Fruit fly (Drosophila melanogaster) whole organism, embryonic: Measurements from ENCODE around the gene dpr14.

Experiments
- CG11085 ChIP-seq: fragments of 200-800 bp; sonication (Bioruptor generic); IDR thresholded peaks from 2 replicates; pipeline ENCODE4 v1.3.6; 2022; ENCODE audit warnings: missing biosample characterization, missing genetic modification characterization
- CG11093 ChIP-seq: fragments of 200-800 bp; sonication (Bioruptor generic); IDR thresholded peaks from 3 replicates; pipeline ENCODE4 v1.3.6; 2022; ENCODE audit warnings: missing biosample characterization, missing genetic modification characterization
- CG12155 ChIP-seq: fragments of 200-800 bp; sonication (Bioruptor generic); optimal IDR thresholded peaks from 3 replicates; lab custom pipeline; 2016; ENCODE audit warnings: missing biosample characterization, missing genetic modification characterization
- CG12391 ChIP-seq: fragments of 200-800 bp; sonication (Bioruptor generic); optimal IDR thresholded peaks from 3 replicates; lab custom pipeline; 2018; ENCODE audit warnings: missing biosample characterization, mild to moderate bottlenecking, missing genetic modification characterization, moderate library complexity
- CG12659 ChIP-seq: fragments of 200-800 bp; sonication (Bioruptor generic); optimal IDR thresholded peaks from 3 replicates; lab custom pipeline; 2017; ENCODE audit warnings: mild to moderate bottlenecking, missing biosample characterization, missing genetic modification reagents, missing genetic modification characterization
- CG13123 ChIP-seq: fragments of 200-800 bp; sonication (Bioruptor generic); optimal IDR thresholded peaks from 2 replicates; lab custom pipeline; 2016; ENCODE audit warnings: missing biosample characterization, missing genetic modification characterization
- CG13424 ChIP-seq: fragments of 200-800 bp; sonication (Bioruptor generic); optimal IDR thresholded peaks from 2 replicates; lab custom pipeline; 2019; ENCODE audit warnings: missing biosample characterization, mild to moderate bottlenecking, missing genetic modification characterization, moderate library complexity
- CG15073 ChIP-seq: fragments of 200-800 bp; sonication (Bioruptor generic); optimal IDR thresholded peaks from 2 replicates; lab custom pipeline; 2016; ENCODE audit warnings: missing biosample characterization, missing genetic modification characterization
- CG15601 ChIP-seq: fragments of 200-800 bp; sonication (Bioruptor generic); optimal IDR thresholded peaks from 3 replicates; lab custom pipeline; 2019; ENCODE audit warnings: missing biosample characterization, mild to moderate bottlenecking, missing genetic modification characterization, moderate library complexity
- CG1647 ChIP-seq: fragments of 200-800 bp; sonication (Bioruptor generic); optimal IDR thresholded peaks from 3 replicates; lab custom pipeline; 2016; ENCODE audit warnings: missing biosample characterization, missing genetic modification characterization
- CG17829 ChIP-seq: fragments of 200-800 bp; optimal IDR thresholded peaks from 2 replicates; lab custom pipeline; 2019; ENCODE audit warnings: missing biosample characterization, mild to moderate bottlenecking, missing genetic modification characterization, moderate library complexity
- CG3065 ChIP-seq: fragments of 200-800 bp; sonication (Bioruptor generic); optimal IDR thresholded peaks from 2 replicates; lab custom pipeline; 2016; ENCODE audit warnings: missing biosample characterization, missing genetic modification characterization
- CG31441 ChIP-seq: fragments of 200-800 bp; sonication (Bioruptor generic); IDR thresholded peaks from 2 replicates; pipeline ENCODE4 v1.3.6; 2022; ENCODE audit warnings: missing biosample characterization, missing genetic modification characterization
- CG33213 ChIP-seq: fragments of 200-800 bp; sonication (Bioruptor generic); optimal IDR thresholded peaks from 3 replicates; lab custom pipeline; 2016; ENCODE audit warnings: missing biosample characterization, missing genetic modification characterization
- CG3407 ChIP-seq: fragments of 200-800 bp; sonication (Bioruptor generic); optimal IDR thresholded peaks from 2 replicates; lab custom pipeline; 2018; ENCODE audit warnings: missing biosample characterization, mild to moderate bottlenecking, missing genetic modification characterization
- CG4424 ChIP-seq: fragments of 200-800 bp; sonication (Bioruptor generic); optimal IDR thresholded peaks from 3 replicates; lab custom pipeline; 2016; ENCODE audit warnings: missing biosample characterization, missing genetic modification characterization
- CG4730 ChIP-seq: fragments of 200-800 bp; sonication (Bioruptor generic); IDR thresholded peaks from 2 replicates; pipeline ENCODE4 v1.3.6; 2022; ENCODE audit warnings: missing biosample characterization, missing genetic modification characterization
- CG4820 ChIP-seq: fragments of 200-800 bp; sonication (Bioruptor generic); optimal IDR thresholded peaks from 3 replicates; lab custom pipeline; 2016; ENCODE audit warnings: missing biosample characterization, missing genetic modification characterization
- CG6654 ChIP-seq: fragments of 200-800 bp; sonication (Bioruptor generic); optimal IDR thresholded peaks from 2 replicates; lab custom pipeline; 2017; ENCODE audit warnings: missing biosample characterization, mild to moderate bottlenecking, missing genetic modification characterization
- Dp ChIP-seq: fragments of 200-800 bp; sonication (Bioruptor generic); optimal IDR thresholded peaks from 2 replicates; lab custom pipeline; 2018; ENCODE audit warnings: missing biosample characterization, mild to moderate bottlenecking, missing genetic modification characterization, moderate library complexity
- Ets65A ChIP-seq: fragments of 200-800 bp; sonication (Bioruptor generic); peaks from one replicate; lab custom pipeline; 2016; ENCODE audit warnings: missing biosample characterization, missing genetic modification characterization
- HmgZ ChIP-seq: fragments of 200-800 bp; sonication (Bioruptor generic); optimal IDR thresholded peaks from 2 replicates; lab custom pipeline; 2018; ENCODE audit warnings: missing biosample characterization, mild to moderate bottlenecking, missing genetic modification characterization
- Mrtf ChIP-seq: fragments of 200-800 bp; sonication (Bioruptor generic); IDR thresholded peaks from 3 replicates; pipeline ENCODE4 v1.3.6; 2022; ENCODE audit warnings: missing biosample characterization, missing genetic modification characterization
- Myb ChIP-seq: fragments of 200-800 bp; sonication (Bioruptor generic); optimal IDR thresholded peaks from 2 replicates; lab custom pipeline; 2016; ENCODE audit warnings: missing biosample characterization, missing genetic modification characterization
- PHDP ChIP-seq: fragments of 200-800 bp; sonication (Bioruptor generic); optimal IDR thresholded peaks from 3 replicates; lab custom pipeline; 2018; ENCODE audit warnings: missing biosample characterization, mild to moderate bottlenecking, missing genetic modification characterization, moderate library complexity
- Rfx ChIP-seq: fragments of 200-800 bp; sonication (Bioruptor generic); IDR thresholded peaks from 2 replicates; pipeline ENCODE4 v1.3.6; 2022; ENCODE audit warnings: missing biosample characterization, missing genetic modification characterization
- Xbp1 ChIP-seq: fragments of 200-800 bp; sonication (Bioruptor generic); optimal IDR thresholded peaks from 3 replicates; lab custom pipeline; 2016; ENCODE audit warnings: missing biosample characterization, mild to moderate bottlenecking, missing genetic modification characterization
- amos ChIP-seq: fragments of 200-800 bp; sonication (Bioruptor generic); IDR thresholded peaks from 2 replicates; pipeline ENCODE4 v1.3.6; 2022; ENCODE audit warnings: missing biosample characterization, missing genetic modification characterization; ENCODE audit not compliant: partially characterized antibody
- br ChIP-seq: fragments of >200 bp; optimal IDR thresholded peaks from 2 replicates; lab custom pipeline; 2017
- cad ChIP-seq: fragments of >200 bp; optimal IDR thresholded peaks from 2 replicates; lab custom pipeline; 2017; ENCODE audit warnings: missing biosample characterization, missing genetic modification characterization
- caup ChIP-seq: fragments of 200-800 bp; sonication (Bioruptor generic); optimal IDR thresholded peaks from 3 replicates; lab custom pipeline; 2017; ENCODE audit warnings: missing biosample characterization, mild to moderate bottlenecking, missing genetic modification characterization, moderate library complexity; ENCODE audit not compliant: severe bottlenecking
- chm ChIP-seq: fragments of 200-800 bp; sonication (Bioruptor generic); IDR thresholded peaks from 2 replicates; pipeline ENCODE4 v1.3.6; 2022; ENCODE audit warnings: missing biosample characterization, missing genetic modification characterization
- chn ChIP-seq: fragments of 200-800 bp; sonication (Bioruptor generic); optimal IDR thresholded peaks from 2 replicates; lab custom pipeline; 2016; ENCODE audit warnings: missing biosample characterization, missing genetic modification characterization
- cwo ChIP-seq: fragments of 200-800 bp; sonication (Bioruptor generic); optimal IDR thresholded peaks from 3 replicates; lab custom pipeline; 2017; ENCODE audit warnings: missing biosample characterization, missing genetic modification characterization, mild to moderate bottlenecking, moderate library complexity, missing genetic modification reagents
- eve ChIP-seq, 2 experiments: fragments of >200 bp; optimal IDR thresholded peaks; 2 replicates each; lab custom pipeline; 2017; ENCODE audit warnings: missing biosample characterization in 2 of 2, missing genetic modification characterization in 2 of 2
- exex ChIP-seq: fragments of 200-800 bp; sonication (Bioruptor generic); optimal IDR thresholded peaks from 4 replicates; lab custom pipeline; 2018; ENCODE audit warnings: missing biosample characterization, mild to moderate bottlenecking, missing genetic modification characterization, moderate library complexity
- gce ChIP-seq: fragments of 200-800 bp; sonication (Bioruptor generic); IDR thresholded peaks from 3 replicates; pipeline ENCODE4 v1.3.6; 2022; ENCODE audit warnings: missing biosample characterization, missing genetic modification characterization
- gfzf ChIP-seq: fragments of 200-800 bp; sonication (Bioruptor generic); optimal IDR thresholded peaks from 2 replicates; lab custom pipeline; 2016; ENCODE audit warnings: missing biosample characterization, mild to moderate bottlenecking, missing genetic modification characterization, moderate library complexity
- grau ChIP-seq: fragments of 200-800 bp; optimal IDR thresholded peaks from 3 replicates; lab custom pipeline; 2019; ENCODE audit warnings: missing biosample characterization, mild to moderate bottlenecking, missing genetic modification characterization, moderate library complexity
- grn ChIP-seq: fragments of 200-800 bp; sonication (Bioruptor generic); optimal IDR thresholded peaks from 3 replicates; lab custom pipeline; 2017; ENCODE audit warnings: missing biosample characterization, missing genetic modification characterization
- gsb-n ChIP-seq: fragments of 200-800 bp; sonication (Bioruptor generic); optimal IDR thresholded peaks from 3 replicates; lab custom pipeline; 2018; ENCODE audit warnings: missing biosample characterization, mild to moderate bottlenecking, missing genetic modification characterization
- hkb ChIP-seq, 2 experiments: fragments of 200-800 bp in 1 of 2; fragments of >200 bp in 1 of 2; sonication (Bioruptor generic) in 1 of 2; IDR thresholded peaks in 1 of 2; optimal IDR thresholded peaks in 1 of 2; 2 replicates each; pipeline versions ENCODE4 v1.3.6 to Lab custom; 2017 to 2022; ENCODE audit warnings: missing biosample characterization in 1 of 2, missing genetic modification characterization in 1 of 2
- luna ChIP-seq: fragments of 200-800 bp; sonication (Bioruptor generic); optimal IDR thresholded peaks from 2 replicates; lab custom pipeline; 2016; ENCODE audit warnings: missing biosample characterization, missing genetic modification characterization
- nau ChIP-seq: fragments of 200-800 bp; sonication (Bioruptor generic); optimal IDR thresholded peaks from 3 replicates; lab custom pipeline; 2017; ENCODE audit warnings: missing biosample characterization, mild to moderate bottlenecking, missing genetic modification characterization, missing genetic modification reagents
- peb ChIP-seq: fragments of 200-800 bp; sonication (Bioruptor generic); IDR thresholded peaks from 2 replicates; pipeline ENCODE4 v1.3.6; 2022; ENCODE audit warnings: missing biosample characterization, missing genetic modification characterization
- pum ChIP-seq: fragments of 200-800 bp; sonication (Bioruptor generic); optimal IDR thresholded peaks from 2 replicates; lab custom pipeline; 2016; ENCODE audit warnings: missing biosample characterization, missing genetic modification characterization
- pzg ChIP-seq: fragments of 200-800 bp; sonication (Bioruptor generic); optimal IDR thresholded peaks from 3 replicates; lab custom pipeline; 2018; ENCODE audit warnings: missing biosample characterization, mild to moderate bottlenecking, missing genetic modification characterization, moderate library complexity
- tin ChIP-seq: fragments of 200-800 bp; sonication (Bioruptor generic); optimal IDR thresholded peaks from 3 replicates; lab custom pipeline; 2016; ENCODE audit warnings: missing biosample characterization, missing genetic modification characterization
- trh ChIP-seq: fragments of 200-800 bp; sonication (Bioruptor generic); optimal IDR thresholded peaks from 2 replicates; lab custom pipeline; 2016; ENCODE audit warnings: missing biosample characterization, missing genetic modification characterization
- zf30C ChIP-seq: fragments of 200-800 bp; sonication (Bioruptor generic); optimal IDR thresholded peaks from 3 replicates; lab custom pipeline; 2018; ENCODE audit warnings: missing biosample characterization, mild to moderate bottlenecking, missing genetic modification characterization

Gene dpr14

DNA sequence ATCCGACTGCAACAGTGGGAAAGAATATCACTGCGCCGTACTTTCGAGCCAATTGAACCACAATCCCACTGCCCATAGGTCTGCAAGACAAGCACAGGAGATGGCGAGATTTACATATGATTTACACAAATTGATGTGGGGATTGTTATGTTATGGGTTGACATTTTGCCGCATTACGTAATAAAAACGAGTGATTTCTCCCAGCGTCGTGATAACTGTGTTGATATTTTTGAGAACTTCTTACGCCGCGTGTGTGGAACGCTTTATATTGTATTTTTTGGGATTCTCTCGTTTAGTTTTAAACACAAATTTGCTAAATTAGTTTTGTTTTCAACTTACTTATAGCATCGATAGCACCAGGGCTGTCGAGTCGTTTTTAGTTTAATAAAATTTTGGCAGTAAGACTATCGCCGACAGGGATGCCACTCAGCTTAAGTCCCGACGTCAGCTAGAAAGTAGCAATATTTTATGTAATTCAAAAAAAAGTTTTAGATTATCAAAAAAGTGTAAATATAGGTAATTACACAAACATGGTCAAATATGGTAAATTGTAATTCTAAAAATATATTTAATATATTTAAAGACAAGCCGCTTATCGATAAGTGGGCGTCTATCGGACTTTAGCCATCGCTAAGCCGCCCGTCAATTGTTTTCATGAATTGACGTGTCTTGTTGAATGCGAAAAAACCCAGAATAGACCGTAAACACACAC is 14.5 kb downstream of the dpr14 start, which contains the start of the genes CG45089, ND-MNLL and p115 (continued):
- no peak for TF ChIP-seq nau
- peak; percentile 12 for TF ChIP-seq gfzf (GFP tag; lab: Kevin White, UChicago)
- TF ChIP-seq CG31441 (GFP tag; lab: Robert Waterston, UW), result peak; percentile 64
- TF ChIP-seq chn (GFP tag; lab: Kevin White, UChicago), result peak; percentile 28
- TF ChIP-seq CG17829 (tag; lab: Kevin White, UChicago), result peak; percentile 77
- TF ChIP-seq exex, result peak; percentile 32
- no peak for TF ChIP-seq Mrtf
- TF ChIP-seq caup (GFP tag; lab: Kevin White, UChicago), result peak; percentile 46
- no peak for TF ChIP-seq hkb (optimal IDR thresholded peaks at IDR 0.05; lab: Kevin White, UChicago)
- peak; percentile 49 for TF ChIP-seq hkb (GFP tag; IDR thresholded peaks at IDR 0.05; lab: Robert Waterston, UW)
- TF ChIP-seq pzg (GFP tag; lab: Kevin White, UChicago), result peak; percentile 59
- TF ChIP-seq gce, result no peak
- TF ChIP-seq pum (GFP tag; lab: Kevin White, UChicago), result peak; percentile 46
- no peak for TF ChIP-seq cad (GFP tag; lab: Kevin White, UChicago)
- TF ChIP-seq CG15073 (GFP tag; lab: Kevin White, UChicago), result no peak
- no peak for TF ChIP-seq CG4730 (GFP tag; lab: Robert Waterston, UW)
- peak; percentile 72 for TF ChIP-seq CG13424 (tag; lab: Kevin White, UChicago)
- TF ChIP-seq gsb-n (tag; lab: Kevin White, UChicago), result peak; percentile 6
- TF ChIP-seq CG12659 (GFP tag; lab: Kevin White, UChicago), result peak; percentile 68
- peak; percentile 57 for TF ChIP-seq tin (GFP tag; lab: Kevin White, UChicago)
- TF ChIP-seq peb (GFP tag; lab: Robert Waterston, UW), result no peak
- no peak for TF ChIP-seq cwo (GFP tag; lab: Kevin White, UChicago)
- TF ChIP-seq grau, result peak; percentile 61
- TF ChIP-seq CG4424 (GFP tag; lab: Kevin White, UChicago), result peak; percentile 62
- TF ChIP-seq trh (GFP tag; lab: Kevin White, UChicago), result no peak
- TF ChIP-seq CG12391 (tag; lab: Kevin White, UChicago), result peak; percentile 85
- TF ChIP-seq Myb (GFP tag; lab: Kevin White, UChicago), result peak; percentile 20
- peak; percentile 93 for TF ChIP-seq Ets65A
- TF ChIP-seq CG15601 (tag; lab: Kevin White, UChicago), result peak; percentile 63
- peak; percentile 52 for TF ChIP-seq PHDP (tag; lab: Kevin White, UChicago)
- peak; percentile 14 for TF ChIP-seq CG3407 (GFP tag; lab: Kevin White, UChicago)
- no peak for TF ChIP-seq zf30C (GFP tag; lab: Kevin White, UChicago)
- TF ChIP-seq luna (GFP tag; lab: Kevin White, UChicago), result no peak
- peak; percentile 71; the same call in 1 of the 2 replicates for TF ChIP-seq Rfx (GFP tag; lab: Robert Waterston, UW)
- peak; percentile 14 for TF ChIP-seq CG3065
- no peak for TF ChIP-seq grn
- peak; percentile 57 for TF ChIP-seq amos (GFP tag; lab: Robert Waterston, UW)
- no peak for TF ChIP-seq CG11093
- TF ChIP-seq CG33213, result no peak
- TF ChIP-seq CG12155 (GFP tag; lab: Kevin White, UChicago), result peak; percentile 66
- 0 out of 2 replicates have a peak, but pooled peaks have one; percentile 11 for TF ChIP-seq CG11085 (GFP tag; lab: Robert Waterston, UW)
- peak; percentile 55 for TF ChIP-seq HmgZ
- TF ChIP-seq CG13123, result no peak
- TF ChIP-seq Dp (GFP tag; lab: Kevin White, UChicago), result peak; percentile 35
- no peak for TF ChIP-seq eve (GFP tag; optimal IDR thresholded peaks at IDR 0.05; lab: Kevin White, UChicago)
- no peak for TF ChIP-seq CG1647 (GFP tag; lab: Kevin White, UChicago)
- no peak for TF ChIP-seq chm (GFP tag; lab: Robert Waterston, UW)
- TF ChIP-seq Xbp1 (GFP tag; lab: Kevin White, UChicago), result peak; percentile 80
- no peak for TF ChIP-seq CG6654 (GFP tag; lab: Kevin White, UChicago)
- peak; percentile 36 for TF ChIP-seq CG4820 (GFP tag; lab: Kevin White, UChicago)
- TF ChIP-seq br, result no peak
